Worm (Caenorhabditis elegans) whole organism, L4/young adult: ENCODE results near the gene str-232.

Source experiments
- W03F9.2 ChIP-seq: fragments of 150-350 bp; optimal IDR thresholded peaks from 2 replicates; lab custom pipeline; 2014; ENCODE audit warnings: missing biosample characterization, missing genetic modification characterization
- dao-5 ChIP-seq: sonication (generic microtip); optimal IDR thresholded peaks from 2 replicates; lab custom pipeline; 2016; ENCODE audit warnings: missing genotype, missing genetic modification characterization, moderate library complexity, missing compliant biosample characterization
- him-1 ChIP-seq: sonication (generic microtip); optimal IDR thresholded peaks from 2 replicates; lab custom pipeline; 2016; ENCODE audit warnings: missing genotype, missing genetic modification reagents, missing genetic modification characterization, missing compliant biosample characterization

DNA sequence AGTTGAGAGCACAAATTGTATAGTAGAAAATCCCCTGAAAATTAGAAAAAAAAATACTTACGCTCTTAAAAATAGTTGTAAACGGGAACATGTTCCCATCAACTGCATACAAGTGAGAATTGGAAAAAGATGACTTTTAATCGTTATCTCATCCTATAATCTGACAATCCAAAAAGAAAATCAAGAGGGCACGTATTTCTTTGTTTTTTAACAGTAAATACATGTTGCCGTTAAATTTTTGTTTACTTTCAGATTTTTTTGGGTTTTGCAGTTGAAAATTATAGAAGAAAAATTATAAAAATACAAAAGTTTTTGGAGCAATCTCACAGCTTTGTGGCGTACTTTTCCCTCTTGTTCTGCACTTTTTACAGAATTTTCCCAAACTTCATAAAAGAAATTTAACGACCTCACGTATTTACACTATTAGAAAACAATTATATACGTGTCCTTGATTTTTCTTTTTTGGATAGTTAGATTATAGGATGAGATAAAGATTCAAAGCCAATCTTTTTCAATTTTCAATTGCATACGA lies 18.8 kb downstream of the str-232 start, which contains the start of the genes C06C6.9 and C06C6.8:
- TF ChIP-seq him-1: no peak
- no peak for TF ChIP-seq dao-5 (tag; lab: Kevin White, UChicago)
- TF ChIP-seq W03F9.2 (tag; lab: Kevin White, UChicago): no peak
